Worm (Caenorhabditis elegans): Measurements from ENCODE around the gene C56A3.8.
A peak's percentile ranks its signal among the peaks of the same experiment; 100 is the strongest.

C56A3.8 gene

ce11 chrV:13565781-13566180 lies 5.7 kb downstream of the C56A3.8 start, which contains the start of gene slrp-1:
TSS of gene slrp-1 (plus strand) at chrV:13565863.
- TF ChIP-seq nhr-71 (tag; optimal IDR thresholded peaks at IDR 0.05), result no peak
- TF ChIP-seq snpc-4 (tag; optimal IDR thresholded peaks at IDR 0.05), result no peak
- TF ChIP-seq nhr-77 (tag; optimal IDR thresholded peaks at IDR 0.05), result no peak
- TF ChIP-seq efl-1 (optimal IDR thresholded peaks at IDR 0.05), result no peak
- peak in 1 of 2 experiments; percentile 79 for TF ChIP-seq efl-1 (GFP tag; optimal IDR thresholded peaks at IDR 0.05 in 1 of 2)
- no peak for TF ChIP-seq elt-2 (tag; optimal IDR thresholded peaks at IDR 0.05)
- no peak for TF ChIP-seq nhr-19 (GFP tag; conservative IDR thresholded peaks at IDR 0.05)
- TF ChIP-seq lin-35 (GFP tag; optimal IDR thresholded peaks at IDR 0.05), result no peak
- no peak for TF ChIP-seq nhr-76 (tag; optimal IDR thresholded peaks at IDR 0.05)
- no peak for TF ChIP-seq sox-4 (tag; optimal IDR thresholded peaks at IDR 0.05)
- TF ChIP-seq aly-2 (tag; optimal IDR thresholded peaks at IDR 0.05), result no peak
- no peak for TF ChIP-seq jun-1 (tag; optimal IDR thresholded peaks at IDR 0.05)
- TF ChIP-seq isw-1 (GFP tag; IDR thresholded peaks at IDR 0.05), result no peak
- TF ChIP-seq nhr-85 (tag), result peak; percentile 53

- TF ChIP-seq efl-1 (optimal IDR thresholded peaks at IDR 0.05), result no peak
- TF ChIP-seq efl-1 (GFP tag; optimal IDR thresholded peaks at IDR 0.05 in 1 of 2), result peak in 1 of 2 experiments; percentile 87
- TF ChIP-seq dpl-1 (GFP tag; optimal IDR thresholded peaks at IDR 0.05), result peak in 1 of 3 experiments; percentile 10
- 0 out of 2 replicates have a peak, but pooled peaks have one; percentile 2 for TF ChIP-seq nhr-19 (GFP tag; conservative IDR thresholded peaks at IDR 0.05)
- peak; percentile 67 for TF ChIP-seq ama-1 (optimal IDR thresholded peaks at IDR 0.05)
- peak; percentile 24 for TF ChIP-seq nhr-85 (tag)
- TF ChIP-seq lsy-2 (tag; optimal IDR thresholded peaks at IDR 0.05), result no peak
- TF ChIP-seq elt-2 (tag; optimal IDR thresholded peaks at IDR 0.05), result peak; percentile 16
- peak; percentile 4 for TF ChIP-seq pax-3 (tag; optimal IDR thresholded peaks at IDR 0.05)
- TF ChIP-seq mdl-1 (tag; optimal IDR thresholded peaks at IDR 0.05), result no peak
- TF ChIP-seq efl-3 (GFP tag; optimal IDR thresholded peaks at IDR 0.05), result no peak
- TF ChIP-seq nhr-237 (tag; optimal IDR thresholded peaks at IDR 0.05), result no peak
- TF ChIP-seq lin-35 (GFP tag; optimal IDR thresholded peaks at IDR 0.05), result peak in 1 of 2 experiments; percentile 5
- no peak for TF ChIP-seq hlh-4 (tag; optimal IDR thresholded peaks at IDR 0.05)
- TF ChIP-seq snu-23 (GFP tag; optimal IDR thresholded peaks at IDR 0.05), result peak; percentile 0
- peak; percentile 41 for TF ChIP-seq nhr-71 (tag; optimal IDR thresholded peaks at IDR 0.05)
- TF ChIP-seq xbp-1 (tag; optimal IDR thresholded peaks at IDR 0.05), result no peak
Measured at ce11 chrV:13566967-13567366, 6.9 kb downstream of the C56A3.8 start.

DNA sequence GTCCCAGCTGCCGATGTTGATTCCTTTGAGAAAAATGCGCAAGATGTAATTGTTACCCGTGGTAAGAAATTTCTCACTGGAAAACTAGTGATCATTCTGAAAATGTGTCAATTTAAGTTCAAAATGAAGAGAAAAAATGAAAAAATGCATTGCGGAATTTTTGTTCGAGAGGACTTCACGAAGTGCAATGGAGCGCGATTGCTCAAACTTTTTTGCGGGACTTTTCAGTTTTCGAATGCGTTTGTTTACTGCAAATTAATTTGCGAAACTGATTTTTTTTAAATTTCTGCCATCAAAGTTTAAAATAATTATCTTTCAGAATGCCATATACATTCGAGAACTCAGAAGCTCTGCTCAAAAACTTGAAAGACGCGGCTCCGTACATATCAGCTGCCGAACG lies 8.5 kb downstream of the C56A3.8 start, which contains the start of the genes nuaf-1 and bir-2:
Gene nuaf-1, minus strand, starts transcription at position 98 of the 400 bp plus-strand sequence.
Gene bir-2, plus strand, starts transcription at position 318 of the 400 bp plus-strand sequence.
- TF ChIP-seq grh-1 (GFP tag; IDR thresholded peaks at IDR 0.05) (no peak), unc-30 (tag; optimal IDR thresholded peaks at IDR 0.05) (no peak), alr-1 (tag; optimal IDR thresholded peaks at IDR 0.05; ENCODE audit: borderline replicate concordance) (no peak), mab-9 (GFP tag; IDR thresholded peaks at IDR 0.05) (no peak), fkh-4 (tag; optimal IDR thresholded peaks at IDR 0.05; ENCODE audit: borderline replicate concordance) (no peak), egl-13 (tag; optimal IDR thresholded peaks at IDR 0.05) (peak; percentile 26), nhr-12 (tag; optimal IDR thresholded peaks at IDR 0.05) (no peak), lir-3 (tag; optimal IDR thresholded peaks at IDR 0.05; ENCODE audit: poor library complexity) (no peak), nhr-47 (tag; optimal IDR thresholded peaks at IDR 0.05) (peak; percentile 78), nhr-71 (tag; optimal IDR thresholded peaks at IDR 0.05) (peak; percentile 77), ets-5 (GFP tag; IDR thresholded peaks at IDR 0.05) (no peak), ztf-11 (tag; optimal IDR thresholded peaks at IDR 0.05) (peak in 1 of 2 experiments; percentile 47), blmp-1 (tag; optimal IDR thresholded peaks at IDR 0.05) (peak; percentile 38), nhr-76 (tag; optimal IDR thresholded peaks at IDR 0.05) (no peak), sptf-1 (tag; optimal IDR thresholded peaks at IDR 0.05) (no peak), pag-3 (tag; optimal IDR thresholded peaks at IDR 0.05; ENCODE audit: borderline replicate concordance, insufficient read depth) (peak; percentile 27), nhr-28 (tag; optimal IDR thresholded peaks at IDR 0.05) (no peak), snu-23 (GFP tag; optimal IDR thresholded peaks at IDR 0.05) (peak; percentile 73), C16A3.4 (tag; optimal IDR thresholded peaks at IDR 0.05) (peak; percentile 54), unc-86 (tag; optimal IDR thresholded peaks at IDR 0.05) (peak; percentile 54), lsy-2 (tag; optimal IDR thresholded peaks at IDR 0.05) (peak; percentile 70 to 74), isw-1 (GFP tag; IDR thresholded peaks at IDR 0.05) (no peak; the same call in 1 of the 2 replicates), nhr-20 (tag; optimal IDR thresholded peaks at IDR 0.05) (peak; percentile 59), skn-1 (tag; optimal IDR thresholded peaks at IDR 0.05) (peak; percentile 55), nhr-237 (tag; optimal IDR thresholded peaks at IDR 0.05) (no peak), ceh-90 (tag; optimal IDR thresholded peaks at IDR 0.05) (peak; percentile 39), mdl-1 (tag; optimal IDR thresholded peaks at IDR 0.05) (no peak), snpc-4 (tag; optimal IDR thresholded peaks at IDR 0.05) (peak; percentile 28), pqm-1 (tag; optimal IDR thresholded peaks at IDR 0.05) (no peak), C04F5.9 (tag; optimal IDR thresholded peaks at IDR 0.05) (no peak), mef-2 (tag; optimal IDR thresholded peaks at IDR 0.05) (no peak), aly-2 (tag; optimal IDR thresholded peaks at IDR 0.05) (no peak), elt-3 (tag; optimal IDR thresholded peaks at IDR 0.05) (peak in 2 of 6 experiments; percentile 25 to 65)

Data from whole organism, L1 larva.